Fruit fly (Drosophila melanogaster): ENCODE measurements around the gene strat.

The strat gene

dm6 chr2L:8292159-8292887, 27.8 kb upstream of the strat start (continued):
- TF ChIP-seq usp (GFP tag; optimal IDR thresholded peaks at IDR 0.05) (no peak), CG33557 (GFP tag; optimal IDR thresholded peaks at IDR 0.05) (peak; percentile 94), ham (GFP tag; IDR thresholded peaks at IDR 0.05) (peak; percentile 85), Mes4 (GFP tag; optimal IDR thresholded peaks at IDR 0.05) (peak; percentile 92), Lpt (GFP tag; optimal IDR thresholded peaks at IDR 0.05) (no peak), CG7963 (GFP tag; IDR thresholded peaks at IDR 0.05; ENCODE audit: partially characterized antibody) (no peak), hth (optimal IDR thresholded peaks at IDR 0.05) (no peak), CG17385 (GFP tag; optimal IDR thresholded peaks at IDR 0.05) (peak; percentile 94), pzg (GFP tag; optimal IDR thresholded peaks at IDR 0.05) (peak; percentile 17), CG10321 (GFP tag; IDR thresholded peaks at IDR 0.05) (peak; percentile 73; the same call in 1 of the 2 replicates), sc (optimal IDR thresholded peaks at IDR 0.05) (no peak), sc (GFP tag; optimal IDR thresholded peaks at IDR 0.05) (peak; percentile 84), tap (tag; optimal IDR thresholded peaks at IDR 0.05) (peak; percentile 97), CG17361 (GFP tag; IDR thresholded peaks at IDR 0.05) (peak; percentile 95), TFAM (GFP tag; optimal IDR thresholded peaks at IDR 0.05) (peak; percentile 77), CG4707 (GFP tag; optimal IDR thresholded peaks at IDR 0.05) (peak; percentile 86), Bdp1 (GFP tag; optimal IDR thresholded peaks at IDR 0.05) (peak; percentile 81), row (GFP tag; IDR thresholded peaks at IDR 0.05) (peak; percentile 98), CG12942 (GFP tag; optimal IDR thresholded peaks at IDR 0.05) (peak; percentile 87), org-1 (GFP tag; optimal IDR thresholded peaks at IDR 0.05) (peak; percentile 95), Hey (tag; optimal IDR thresholded peaks at IDR 0.05) (peak; percentile 80), Ets97D (GFP tag; optimal IDR thresholded peaks at IDR 0.05) (peak; percentile 72), Max (GFP tag; optimal IDR thresholded peaks at IDR 0.05) (peak; percentile 95), schlank (tag; optimal IDR thresholded peaks at IDR 0.05) (peak; percentile 90), odd (GFP tag; optimal IDR thresholded peaks at IDR 0.05) (peak; percentile 95), CG8089 (GFP tag; optimal IDR thresholded peaks at IDR 0.05) (peak; percentile 85), Oli (tag; optimal IDR thresholded peaks at IDR 0.05) (peak; percentile 97), CG16813 (GFP tag; IDR thresholded peaks at IDR 0.05; ENCODE audit: partially characterized antibody) (no peak), CG30431 (GFP tag; optimal IDR thresholded peaks at IDR 0.05) (peak; percentile 85), jigr1 (GFP tag; IDR thresholded peaks at IDR 0.05) (peak; percentile 94), Hr51 (GFP tag; optimal IDR thresholded peaks at IDR 0.05) (peak; percentile 89 to 95), knrl (GFP tag; IDR thresholded peaks at IDR 0.05; ENCODE audit: partially characterized antibody) (no peak), CG2678 (tag; optimal IDR thresholded peaks at IDR 0.05) (peak; percentile 99), BEAF-32 (GFP tag; optimal IDR thresholded peaks at IDR 0.05) (peak; percentile 4), CkIIα-i1 (GFP tag; IDR thresholded peaks at IDR 0.05) (peak; percentile 84), Chrac-16 (GFP tag; optimal IDR thresholded peaks at IDR 0.05) (peak; percentile 93), E2f2 (GFP tag; IDR thresholded peaks at IDR 0.05) (peak; percentile 83), gce (GFP tag; IDR thresholded peaks at IDR 0.05) (peak; percentile 97), ro (GFP tag; IDR thresholded peaks at IDR 0.05) (peak; percentile 86), Lim3 (GFP tag; IDR thresholded peaks at IDR 0.05) (peak; percentile 90), oc (tag; optimal IDR thresholded peaks at IDR 0.05) (peak; percentile 99), MESR4 (GFP tag; optimal IDR thresholded peaks at IDR 0.05) (peak; percentile 46), CG1602 (GFP tag; optimal IDR thresholded peaks at IDR 0.05) (peak; percentile 91), amos (GFP tag; IDR thresholded peaks at IDR 0.05; ENCODE audit: partially characterized antibody) (no peak), CG7987 (GFP tag; optimal IDR thresholded peaks at IDR 0.05) (peak; percentile 86), Meics (GFP tag; optimal IDR thresholded peaks at IDR 0.05) (peak; percentile 96), CG17912 (GFP tag; optimal IDR thresholded peaks at IDR 0.05) (peak; percentile 95), lab (GFP tag; optimal IDR thresholded peaks at IDR 0.05) (peak; percentile 97), eve (GFP tag; optimal IDR thresholded peaks at IDR 0.05) (peak in 1 of 2 experiments; percentile 98), Camta (GFP tag; optimal IDR thresholded peaks at IDR 0.05) (peak; percentile 92)

All from whole organism, embryonic.